Fruit fly (Drosophila melanogaster): ENCODE data around the gene CG46281.

CG46281 gene

dm6 chr3R:13030257-13031173 lies at the start of gene CG46281, which contains the start of gene CG46280 (continued):
- TF ChIP-seq tin (GFP tag; optimal IDR thresholded peaks at IDR 0.05) (peak; percentile 29), Xbp1 (GFP tag; optimal IDR thresholded peaks at IDR 0.05) (peak; percentile 50), Ssrp (tag; optimal IDR thresholded peaks at IDR 0.05) (no peak), Lhr (GFP tag; optimal IDR thresholded peaks at IDR 0.05) (no peak), MBD-R2 (GFP tag; IDR thresholded peaks at IDR 0.05) (peak; percentile 66), Ets65A (GFP tag) (peak; percentile 55), Oaz (GFP tag; IDR thresholded peaks at IDR 0.05) (no peak), sob (GFP tag; IDR thresholded peaks at IDR 0.05) (peak; percentile 16; the same call in 1 of the 2 replicates), zfh2 (GFP tag; optimal IDR thresholded peaks at IDR 0.05) (peak; percentile 33), Tbp (GFP tag; optimal IDR thresholded peaks at IDR 0.05) (peak; percentile 32), CG18599 (GFP tag; optimal IDR thresholded peaks at IDR 0.05) (no peak), Drgx (GFP tag; IDR thresholded peaks at IDR 0.05) (no peak), Doc3 (GFP tag; IDR thresholded peaks at IDR 0.05; ENCODE audit: partially characterized antibody) (0 out of 3 replicates have a peak, but pooled peaks have one; percentile 43), psq (GFP tag; optimal IDR thresholded peaks at IDR 0.05) (no peak), Hr51 (GFP tag; optimal IDR thresholded peaks at IDR 0.05) (peak in 1 of 2 experiments; percentile 11), amos (GFP tag; IDR thresholded peaks at IDR 0.05; ENCODE audit: partially characterized antibody) (peak; percentile 39; the same call in 1 of the 2 replicates), Fer1 (GFP tag; optimal IDR thresholded peaks at IDR 0.05) (peak; percentile 20), nerfin-1 (tag; optimal IDR thresholded peaks at IDR 0.05) (peak; percentile 43), dmrt11E (tag; optimal IDR thresholded peaks at IDR 0.05) (peak; percentile 19), NK7.1 (GFP tag; optimal IDR thresholded peaks at IDR 0.05) (no peak), CG12659 (GFP tag; optimal IDR thresholded peaks at IDR 0.05) (peak; percentile 70), hkb (optimal IDR thresholded peaks at IDR 0.05) (peak; percentile 83), hkb (GFP tag; IDR thresholded peaks at IDR 0.05) (peak; percentile 40; the same call in 1 of the 2 replicates), repo (GFP tag; optimal IDR thresholded peaks at IDR 0.05) (peak; percentile 9), bcd (GFP tag; optimal IDR thresholded peaks at IDR 0.05) (no peak), CG17385 (GFP tag; optimal IDR thresholded peaks at IDR 0.05) (peak; percentile 42), pzg (GFP tag; optimal IDR thresholded peaks at IDR 0.05) (peak; percentile 72), CG13424 (tag; optimal IDR thresholded peaks at IDR 0.05) (peak; percentile 27), CG13775 (GFP tag; optimal IDR thresholded peaks at IDR 0.05) (peak; percentile 30), pum (GFP tag; optimal IDR thresholded peaks at IDR 0.05) (peak; percentile 34), Myb (GFP tag; optimal IDR thresholded peaks at IDR 0.05) (peak; percentile 20), Antp (GFP tag; optimal IDR thresholded peaks at IDR 0.05) (peak; percentile 11), exex (tag; optimal IDR thresholded peaks at IDR 0.05) (no peak), sna (GFP tag; IDR thresholded peaks at IDR 0.05; ENCODE audit: partially characterized antibody) (0 out of 2 replicates have a peak, but pooled peaks have one; percentile 53)

dm6 chr3R:13078263-13078662 lies 48.2 kb upstream of the CG46281 start:
- TF ChIP-seq h (optimal IDR thresholded peaks at IDR 0.05) (no peak), CG31365 (tag; optimal IDR thresholded peaks at IDR 0.05) (no peak), seq (GFP tag; IDR thresholded peaks at IDR 0.05) (no peak), insv (GFP tag; optimal IDR thresholded peaks at IDR 0.05) (peak in 1 of 2 experiments; percentile 74), CG11696 (GFP tag; IDR thresholded peaks at IDR 0.05) (no peak), Hmr (GFP tag; optimal IDR thresholded peaks at IDR 0.05) (peak; percentile 48), CG13894 (tag; optimal IDR thresholded peaks at IDR 0.05) (no peak), CG16863 (GFP tag; optimal IDR thresholded peaks at IDR 0.05) (no peak), CG11695 (GFP tag; IDR thresholded peaks at IDR 0.05) (no peak), Med (GFP tag) (peak; percentile 91), B-H2 (GFP tag; optimal IDR thresholded peaks at IDR 0.05) (peak; percentile 23), Blimp-1 (GFP tag; optimal IDR thresholded peaks at IDR 0.05) (no peak), zfh1 (GFP tag; IDR thresholded peaks at IDR 0.05) (no peak; the same call in 2 of the 3 replicates), CG12744 (GFP tag; optimal IDR thresholded peaks at IDR 0.05) (peak; percentile 39), CG2712 (tag; optimal IDR thresholded peaks at IDR 0.05) (peak; percentile 65), CG17359 (tag; optimal IDR thresholded peaks at IDR 0.05) (peak; percentile 14), CG12659 (GFP tag; optimal IDR thresholded peaks at IDR 0.05) (no peak)

Measured in whole organism, embryonic.